Fruit fly (Drosophila melanogaster): ENCODE data around the gene RanBP3.

RanBP3 gene

DNA sequence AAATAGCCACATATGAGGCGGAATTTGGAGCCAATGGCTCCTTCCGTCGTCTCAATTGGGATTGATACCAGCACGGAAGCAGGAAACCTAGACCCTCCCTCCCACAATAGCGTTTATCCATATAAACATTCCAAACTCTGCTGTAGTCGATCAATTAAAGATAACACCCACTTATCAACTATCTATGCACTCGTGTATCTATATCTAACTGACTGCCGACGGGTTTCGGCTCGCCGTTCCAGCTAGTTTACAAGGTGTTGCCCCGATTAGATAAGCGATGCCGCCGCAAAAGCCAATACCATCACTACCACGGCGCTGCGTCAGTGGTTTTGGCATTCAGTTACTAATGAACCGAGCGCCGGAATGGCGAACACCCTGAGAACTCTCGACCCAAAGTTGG lies 41.4 kb downstream of the RanBP3 start, which contains the start of gene CG10300 (continued):
- TF ChIP-seq CG11093 (GFP tag; IDR thresholded peaks at IDR 0.05) (no peak), Doc3 (GFP tag; IDR thresholded peaks at IDR 0.05; ENCODE audit: partially characterized antibody) (no peak), exex (tag; optimal IDR thresholded peaks at IDR 0.05) (peak; percentile 29), Chrac-16 (GFP tag; optimal IDR thresholded peaks at IDR 0.05) (no peak), CG12071 (GFP tag; optimal IDR thresholded peaks at IDR 0.05) (no peak), wdn (GFP tag; IDR thresholded peaks at IDR 0.05) (no peak), chif (GFP tag; optimal IDR thresholded peaks at IDR 0.05) (no peak), CG34376 (GFP tag; optimal IDR thresholded peaks at IDR 0.05) (peak; percentile 53), sqz (GFP tag; optimal IDR thresholded peaks at IDR 0.05) (no peak), CG12659 (GFP tag; optimal IDR thresholded peaks at IDR 0.05) (no peak), dimm (GFP tag; IDR thresholded peaks at IDR 0.05) (no peak), Six4 (GFP tag; optimal IDR thresholded peaks at IDR 0.05) (no peak), shn (GFP tag; optimal IDR thresholded peaks at IDR 0.05) (no peak), CG32532 (GFP tag; IDR thresholded peaks at IDR 0.05) (no peak), H15 (GFP tag; IDR thresholded peaks at IDR 0.05) (no peak), trh (GFP tag; optimal IDR thresholded peaks at IDR 0.05) (no peak), chinmo (GFP tag; IDR thresholded peaks at IDR 0.05; ENCODE audit: partially characterized antibody) (0 out of 4 replicates have a peak, but pooled peaks have one; percentile 42), yki (optimal IDR thresholded peaks at IDR 0.05) (no peak), CG6813 (GFP tag; optimal IDR thresholded peaks at IDR 0.05) (no peak), dysf (GFP tag; IDR thresholded peaks at IDR 0.05) (no peak), grn (GFP tag; optimal IDR thresholded peaks at IDR 0.05) (peak; percentile 74), ro (GFP tag; IDR thresholded peaks at IDR 0.05) (no peak), CG4360 (GFP tag; IDR thresholded peaks at IDR 0.05) (no peak), CHES-1-like (GFP tag; optimal IDR thresholded peaks at IDR 0.05) (no peak), esg (GFP tag; conservative IDR thresholded peaks at IDR 0.05) (no peak), CG8765 (GFP tag; IDR thresholded peaks at IDR 0.05) (no peak), odd (GFP tag; optimal IDR thresholded peaks at IDR 0.05) (no peak), Atf6 (GFP tag; IDR thresholded peaks at IDR 0.05) (no peak), nerfin-2 (GFP tag; IDR thresholded peaks at IDR 0.05; ENCODE audit: partially characterized antibody) (no peak), Deaf1 (tag; optimal IDR thresholded peaks at IDR 0.05) (peak; percentile 58), CG11723 (GFP tag; optimal IDR thresholded peaks at IDR 0.05) (no peak), fu2 (GFP tag; optimal IDR thresholded peaks at IDR 0.05) (no peak), CG34224 (GFP tag; IDR thresholded peaks at IDR 0.05; ENCODE audit: partially characterized antibody) (no peak), vvl (GFP tag; IDR thresholded peaks at IDR 0.05) (no peak), sug (tag; optimal IDR thresholded peaks at IDR 0.05) (peak; percentile 52), her (GFP tag; optimal IDR thresholded peaks at IDR 0.05) (no peak), B-H2 (GFP tag; optimal IDR thresholded peaks at IDR 0.05) (no peak), CG33213 (GFP tag; optimal IDR thresholded peaks at IDR 0.05) (no peak), CG10543 (GFP tag; optimal IDR thresholded peaks at IDR 0.05) (peak; percentile 11), D19B (GFP tag; optimal IDR thresholded peaks at IDR 0.05) (no peak), CG1529 (GFP tag; optimal IDR thresholded peaks at IDR 0.05) (no peak), CG1602 (GFP tag; optimal IDR thresholded peaks at IDR 0.05) (no peak), Med (GFP tag) (peak; percentile 39), run (tag; optimal IDR thresholded peaks at IDR 0.05) (no peak), CG12236 (GFP tag; optimal IDR thresholded peaks at IDR 0.05) (no peak), GATAe (GFP tag; conservative IDR thresholded peaks at IDR 0.05) (peak; percentile 74)
